Fruit fly (Drosophila melanogaster) whole organism, prepupa: ENCODE data around the gene ClC-c.
A peak's percentile ranks its signal among the peaks of the same experiment; 100 is the strongest.

Experiments used
- Blimp-1 ChIP-seq: fragments of 200-800 bp; sonication (Bioruptor generic); optimal IDR thresholded peaks from 3 replicates; lab custom pipeline; 2017; ENCODE audit warnings: missing biosample characterization, missing genetic modification characterization, mild to moderate bottlenecking, moderate library complexity, missing genetic modification reagents
- CG15336 ChIP-seq: fragments of 200-800 bp; sonication (Bioruptor generic); IDR thresholded peaks from 2 replicates; pipeline ENCODE4 v1.3.6; 2022; ENCODE audit warnings: missing biosample characterization, missing genetic modification characterization
- CG1621 ChIP-seq: fragments of 200-800 bp; sonication (Bioruptor generic); optimal IDR thresholded peaks from 3 replicates; lab custom pipeline; 2018; ENCODE audit warnings: missing biosample characterization, mild to moderate bottlenecking, missing genetic modification characterization
- CG31627 ChIP-seq: fragments of 200-800 bp; sonication (Bioruptor generic); optimal IDR thresholded peaks from 3 replicates; lab custom pipeline; 2016; ENCODE audit warnings: missing biosample characterization, missing genetic modification characterization
- CG3919 ChIP-seq: fragments of 200-800 bp; sonication (Bioruptor generic); optimal IDR thresholded peaks from 3 replicates; lab custom pipeline; 2016; ENCODE audit warnings: missing biosample characterization, missing genetic modification characterization
- Gug ChIP-seq: fragments of 200-800 bp; sonication (Bioruptor generic); IDR thresholded peaks from 2 replicates; pipeline ENCODE4 v1.3.6; 2022; ENCODE audit warnings: missing biosample characterization, missing genetic modification characterization
- Hr39 ChIP-seq: fragments of 200-800 bp; sonication (Bioruptor generic); optimal IDR thresholded peaks from 2 replicates; lab custom pipeline; 2016; ENCODE audit warnings: missing biosample characterization, missing genetic modification characterization
- Hr4 ChIP-seq: fragments of 200-800 bp; sonication (Bioruptor generic); optimal IDR thresholded peaks from 3 replicates; lab custom pipeline; 2016; ENCODE audit warnings: missing biosample characterization, missing genetic modification characterization
- Sox15 ChIP-seq: fragments of 200-800 bp; sonication (Bioruptor generic); optimal IDR thresholded peaks from 3 replicates; lab custom pipeline; 2016; ENCODE audit warnings: missing biosample characterization, missing genetic modification characterization
- eg ChIP-seq: fragments of 200-800 bp; sonication (Bioruptor generic); IDR thresholded peaks from 3 replicates; pipeline ENCODE4 v1.3.6; 2022; ENCODE audit warnings: missing biosample characterization, missing genetic modification characterization
- spab ChIP-seq: fragments of 200-800 bp; sonication (Bioruptor generic); optimal IDR thresholded peaks from 2 replicates; lab custom pipeline; 2017; ENCODE audit warnings: missing biosample characterization, mild to moderate bottlenecking, missing genetic modification characterization, missing genetic modification reagents
- topi ChIP-seq: fragments of 200-800 bp; sonication (Bioruptor generic); optimal IDR thresholded peaks from 3 replicates; lab custom pipeline; 2016; ENCODE audit warnings: missing biosample characterization, missing genetic modification characterization

dm6 chr3L:16041260-16042079 lies 48.8 kb upstream of the ClC-c start:
- TF ChIP-seq Hr39 (GFP tag; lab: Kevin White, UChicago): no peak
- peak; percentile 75 for TF ChIP-seq eg (GFP tag; lab: Robert Waterston, UW)
- no peak for TF ChIP-seq CG31627 (GFP tag; lab: Kevin White, UChicago)
- peak; percentile 55 for TF ChIP-seq Blimp-1 (GFP tag; lab: Kevin White, UChicago)
- TF ChIP-seq CG15336 (GFP tag; lab: Robert Waterston, UW): peak; percentile 64
- peak; percentile 13 for TF ChIP-seq topi (GFP tag; lab: Kevin White, UChicago)
- TF ChIP-seq CG1621: peak; percentile 75
- peak; percentile 60 for TF ChIP-seq spab
- peak; percentile 27 for TF ChIP-seq CG3919 (GFP tag; lab: Kevin White, UChicago)
- TF ChIP-seq Sox15 (GFP tag; lab: Kevin White, UChicago): no peak
- TF ChIP-seq Gug: 0 out of 2 replicates have a peak, but pooled peaks have one; percentile 8
- TF ChIP-seq Hr4 (GFP tag; lab: Kevin White, UChicago): peak; percentile 29
